Worm (Caenorhabditis elegans) whole organism, young adult: ENCODE data around the gene col-129.
A peak's percentile ranks its signal among the peaks of the same experiment; 100 is the strongest.

Experiments
- B0019.2 ChIP-seq: fragments of 200-800 bp; sonication (Bioruptor generic); conservative IDR thresholded peaks from 2 replicates; pipeline ENCODE4 v1.3.6; 2022; ENCODE audit warnings: missing genetic modification reagents, missing genetic modification characterization, missing compliant biosample characterization
- B0035.1 ChIP-seq: sonication (generic microtip); optimal IDR thresholded peaks from 2 replicates; lab custom pipeline; 2016; ENCODE audit warnings: missing genetic modification characterization, mild to moderate bottlenecking, missing compliant biosample characterization, missing genotype, missing genetic modification reagents
- B0336.3 ChIP-seq: fragments of 200-800 bp; sonication (Bioruptor generic); IDR thresholded peaks from 2 replicates; pipeline ENCODE4 v1.3.6; 2022; ENCODE audit warnings: missing genetic modification characterization, missing compliant biosample characterization
- C17E4.6 ChIP-seq: fragments of 200-800 bp; sonication (Bioruptor generic); IDR thresholded peaks from 2 replicates; pipeline ENCODE4 v1.3.6; 2022; ENCODE audit warnings: missing genetic modification reagents, missing genetic modification characterization, missing compliant biosample characterization
- D2030.7 ChIP-seq: fragments of 200-800 bp; sonication (Bioruptor generic); IDR thresholded peaks from 2 replicates; pipeline ENCODE4 v1.3.6; 2022; ENCODE audit warnings: missing genetic modification reagents, missing genetic modification characterization, missing compliant biosample characterization
- F10E7.11 ChIP-seq: sonication (generic microtip); optimal IDR thresholded peaks from 2 replicates; lab custom pipeline; 2017; ENCODE audit warnings: mild to moderate bottlenecking, missing genetic modification characterization, moderate library complexity, missing compliant biosample characterization
- F22D6.2 ChIP-seq: sonication (generic microtip); optimal IDR thresholded peaks from 2 replicates; lab custom pipeline; 2016; ENCODE audit warnings: mild to moderate bottlenecking, missing genetic modification characterization, missing compliant biosample characterization
- F39B2.1 ChIP-seq: fragments of 200-800 bp; sonication (Bioruptor generic); IDR thresholded peaks from 2 replicates; pipeline ENCODE4 v1.3.6; 2022; ENCODE audit warnings: missing genetic modification reagents, missing genetic modification characterization, missing compliant biosample characterization
- F49E8.2 ChIP-seq: sonication (generic microtip); optimal IDR thresholded peaks from 3 replicates; lab custom pipeline; 2017; ENCODE audit warnings: missing genetic modification characterization, mild to moderate bottlenecking, missing compliant biosample characterization, antibody characterized with exemption, moderate library complexity; ENCODE audit not compliant: insufficient read depth
- F52B5.7 ChIP-seq: sonication (generic microtip); optimal IDR thresholded peaks from 2 replicates; lab custom pipeline; 2016; ENCODE audit warnings: mild to moderate bottlenecking, missing genetic modification characterization, missing compliant biosample characterization
- F57C9.4 ChIP-seq: sonication (generic microtip); optimal IDR thresholded peaks from 2 replicates; lab custom pipeline; 2017; ENCODE audit warnings: mild to moderate bottlenecking, missing genetic modification characterization, missing compliant biosample characterization
- K11D2.4 ChIP-seq: fragments of 200-800 bp; sonication (Bioruptor generic); IDR thresholded peaks from 2 replicates; pipeline ENCODE4 v1.3.6; 2022; ENCODE audit warnings: missing genetic modification reagents, missing genetic modification characterization, missing compliant biosample characterization
- T07F8.4 ChIP-seq: sonication (generic microtip); optimal IDR thresholded peaks from 2 replicates; lab custom pipeline; 2016; ENCODE audit warnings: mild to moderate bottlenecking, missing genetic modification characterization, moderate library complexity, missing compliant biosample characterization
- Y53G8AR.9 ChIP-seq: fragments of 200-800 bp; sonication (Bioruptor generic); conservative IDR thresholded peaks from 2 replicates; pipeline ENCODE4 v1.3.6; 2022; ENCODE audit warnings: missing genetic modification reagents, missing genetic modification characterization, missing compliant biosample characterization
- Y56A3A.18 ChIP-seq: fragments of 200-800 bp; sonication (Bioruptor generic); IDR thresholded peaks from 2 replicates; pipeline ENCODE4 v1.3.6; 2022; ENCODE audit warnings: missing genetic modification reagents, missing genetic modification characterization, missing compliant biosample characterization
- Y79H2A.3 ChIP-seq: fragments of 200-800 bp; sonication (Bioruptor generic); conservative IDR thresholded peaks from 2 replicates; pipeline ENCODE4 v1.3.6; 2022; ENCODE audit warnings: missing genetic modification reagents, missing genetic modification characterization, missing compliant biosample characterization
- attf-3 ChIP-seq: fragments of 200-800 bp; sonication (Bioruptor generic); conservative IDR thresholded peaks from 2 replicates; pipeline ENCODE4 v1.3.6; 2022; ENCODE audit warnings: missing genetic modification reagents, missing genetic modification characterization, missing compliant biosample characterization
- attf-6 ChIP-seq: fragments of 200-800 bp; sonication (Bioruptor generic); IDR thresholded peaks from 2 replicates; pipeline ENCODE4 v1.3.6; 2022; ENCODE audit warnings: missing genetic modification reagents, missing genetic modification characterization, missing compliant biosample characterization
- cebp-2 ChIP-seq: fragments of 200-800 bp; sonication (Bioruptor generic); IDR thresholded peaks from 2 replicates; pipeline ENCODE4 v1.3.6; 2022; ENCODE audit warnings: missing genetic modification characterization, missing compliant biosample characterization
- ceh-100 ChIP-seq: fragments of 200-800 bp; sonication (Bioruptor generic); IDR thresholded peaks from 2 replicates; pipeline ENCODE4 v1.3.6; 2022; ENCODE audit warnings: missing genetic modification reagents, missing genetic modification characterization, missing compliant biosample characterization
- chd-7 ChIP-seq: sonication (generic microtip); optimal IDR thresholded peaks from 2 replicates; lab custom pipeline; 2016; ENCODE audit warnings: mild to moderate bottlenecking, missing genetic modification characterization, moderate library complexity, missing compliant biosample characterization
- die-1 ChIP-seq: sonication (generic microtip); optimal IDR thresholded peaks from 2 replicates; lab custom pipeline; 2016; ENCODE audit warnings: missing genotype, mild to moderate bottlenecking, missing genetic modification characterization, missing compliant biosample characterization
- dox-1 ChIP-seq: fragments of 200-800 bp; sonication (Bioruptor generic); IDR thresholded peaks from 2 replicates; pipeline ENCODE4 v1.3.6; 2022; ENCODE audit warnings: missing genetic modification reagents, missing genetic modification characterization, missing compliant biosample characterization
- efl-1 ChIP-seq: fragments of 150-350 bp; optimal IDR thresholded peaks from 2 replicates; lab custom pipeline; 2014; ENCODE audit warnings: missing biosample characterization, missing genetic modification reagents, missing genetic modification characterization
- egl-44 ChIP-seq: fragments of 200-800 bp; sonication (Bioruptor generic); IDR thresholded peaks from 2 replicates; pipeline ENCODE4 v1.3.6; 2022; ENCODE audit warnings: missing genetic modification reagents, missing genetic modification characterization, missing compliant biosample characterization
- egrh-3 ChIP-seq: fragments of 200-800 bp; sonication (Bioruptor generic); IDR thresholded peaks from 2 replicates; pipeline ENCODE4 v1.3.6; 2022; ENCODE audit warnings: missing genetic modification reagents, missing genetic modification characterization, missing compliant biosample characterization
- ekl-4 ChIP-seq: fragments of 200-800 bp; sonication (Bioruptor generic); IDR thresholded peaks from 2 replicates; pipeline ENCODE4 v1.3.6; 2022; ENCODE audit warnings: missing genetic modification reagents, missing genetic modification characterization, missing compliant biosample characterization
- fkh-3 ChIP-seq: sonication (generic microtip); optimal IDR thresholded peaks from 2 replicates; lab custom pipeline; 2016; ENCODE audit warnings: mild to moderate bottlenecking, missing genetic modification characterization, missing compliant biosample characterization
- gei-17 ChIP-seq: fragments of 200-800 bp; sonication (Bioruptor generic); optimal IDR thresholded peaks from 2 replicates; lab custom pipeline; 2018; ENCODE audit warnings: mild to moderate bottlenecking, missing genetic modification characterization, missing compliant biosample characterization
- hmg-20 ChIP-seq: fragments of 200-800 bp; sonication (Bioruptor generic); IDR thresholded peaks from 2 replicates; pipeline ENCODE4 v1.3.6; 2022; ENCODE audit warnings: missing genetic modification reagents, missing genetic modification characterization, missing compliant biosample characterization
- hrde-1 ChIP-seq: sonication (generic microtip); optimal IDR thresholded peaks from 2 replicates; lab custom pipeline; 2016; ENCODE audit warnings: missing genetic modification characterization, mild to moderate bottlenecking, missing compliant biosample characterization, moderate library complexity, missing genotype, missing genetic modification reagents, borderline replicate concordance
- let-607 ChIP-seq, 2 experiments: fragments of 200-800 bp in 1 of 2; sonication (Bioruptor generic) in 1 of 2; sonication (generic microtip) in 1 of 2; optimal IDR thresholded peaks; 2 replicates each; lab custom pipeline; 2016 to 2018; ENCODE audit warnings: mild to moderate bottlenecking in 2 of 2, missing compliant biosample characterization in 2 of 2, missing genetic modification characterization in 2 of 2, moderate library complexity in 2 of 2, missing genotype in 1 of 2
- lin-26 ChIP-seq: fragments of 200-800 bp; sonication (Bioruptor generic); IDR thresholded peaks from 2 replicates; pipeline ENCODE4 v1.3.6; 2022; ENCODE audit warnings: missing genetic modification reagents, missing genetic modification characterization, missing compliant biosample characterization
- lin-40 ChIP-seq: sonication (generic microtip); optimal IDR thresholded peaks from 2 replicates; lab custom pipeline; 2016; ENCODE audit warnings: missing genetic modification characterization, mild to moderate bottlenecking, missing compliant biosample characterization, missing genotype, missing genetic modification reagents
- lsl-1 ChIP-seq: fragments of 200-800 bp; sonication (Bioruptor generic); optimal IDR thresholded peaks from 2 replicates; lab custom pipeline; 2018; ENCODE audit warnings: mild to moderate bottlenecking, missing genetic modification characterization, moderate library complexity, missing compliant biosample characterization
- madf-6 ChIP-seq: fragments of 200-800 bp; sonication (Bioruptor generic); IDR thresholded peaks from 2 replicates; pipeline ENCODE4 v1.3.6; 2022; ENCODE audit warnings: missing genetic modification reagents, missing genetic modification characterization, missing compliant biosample characterization
- mcd-1 ChIP-seq: fragments of 200-800 bp; sonication (Bioruptor generic); IDR thresholded peaks from 2 replicates; pipeline ENCODE4 v1.3.6; 2022; ENCODE audit warnings: missing genetic modification reagents, missing genetic modification characterization, missing compliant biosample characterization
- mel-28 ChIP-seq: sonication (generic microtip); optimal IDR thresholded peaks from 2 replicates; lab custom pipeline; 2016; ENCODE audit warnings: borderline replicate concordance, mild to moderate bottlenecking, missing genetic modification characterization, missing compliant biosample characterization
- mxl-1 ChIP-seq: sonication (generic microtip); optimal IDR thresholded peaks from 2 replicates; lab custom pipeline; 2016; ENCODE audit warnings: missing genetic modification characterization, missing compliant biosample characterization
- nhr-80 ChIP-seq: sonication (generic microtip); optimal IDR thresholded peaks from 2 replicates; lab custom pipeline; 2016; ENCODE audit warnings: missing genetic modification characterization, missing compliant biosample characterization
- snpc-1.1 ChIP-seq: sonication (generic microtip); optimal IDR thresholded peaks from 2 replicates; lab custom pipeline; 2017; ENCODE audit warnings: missing genetic modification characterization, mild to moderate bottlenecking, missing compliant biosample characterization, antibody characterized with exemption, moderate library complexity, missing genotype, missing genetic modification reagents; ENCODE audit not compliant: insufficient read depth
- somi-1 ChIP-seq: fragments of 200-800 bp; sonication (Bioruptor generic); optimal IDR thresholded peaks from 2 replicates; lab custom pipeline; 2018; ENCODE audit warnings: mild to moderate bottlenecking, missing genetic modification characterization, missing compliant biosample characterization
- unc-130 ChIP-seq: sonication (generic microtip); optimal IDR thresholded peaks from 2 replicates; lab custom pipeline; 2016; ENCODE audit warnings: missing genetic modification reagents, missing genetic modification characterization, missing compliant biosample characterization
- xnd-1 ChIP-seq: sonication (generic microtip); optimal IDR thresholded peaks from 2 replicates; lab custom pipeline; 2016; ENCODE audit warnings: missing genotype, missing genetic modification reagents, missing genetic modification characterization, missing compliant biosample characterization
- zim-3 ChIP-seq: sonication (generic microtip); optimal IDR thresholded peaks from 2 replicates; lab custom pipeline; 2017; ENCODE audit warnings: mild to moderate bottlenecking, missing genetic modification characterization, moderate library complexity, missing compliant biosample characterization
- ztf-18 ChIP-seq: sonication (generic microtip); optimal IDR thresholded peaks from 2 replicates; lab custom pipeline; 2016; ENCODE audit warnings: missing genotype, mild to moderate bottlenecking, missing genetic modification characterization, missing compliant biosample characterization
- ztf-22 ChIP-seq: fragments of 200-800 bp; sonication (Bioruptor generic); optimal IDR thresholded peaks from 2 replicates; lab custom pipeline; 2018; ENCODE audit warnings: mild to moderate bottlenecking, missing genetic modification characterization, moderate library complexity, missing compliant biosample characterization
- ztf-28 ChIP-seq: fragments of 200-800 bp; sonication (Bioruptor generic); IDR thresholded peaks from 2 replicates; pipeline ENCODE4 v1.3.6; 2022; ENCODE audit warnings: missing genetic modification reagents, missing genetic modification characterization, missing compliant biosample characterization
- ztf-6 ChIP-seq: fragments of 200-800 bp; sonication (Bioruptor generic); IDR thresholded peaks from 2 replicates; pipeline ENCODE4 v1.3.6; 2022; ENCODE audit warnings: missing genetic modification reagents, missing genetic modification characterization, missing compliant biosample characterization

The col-129 gene

DNA sequence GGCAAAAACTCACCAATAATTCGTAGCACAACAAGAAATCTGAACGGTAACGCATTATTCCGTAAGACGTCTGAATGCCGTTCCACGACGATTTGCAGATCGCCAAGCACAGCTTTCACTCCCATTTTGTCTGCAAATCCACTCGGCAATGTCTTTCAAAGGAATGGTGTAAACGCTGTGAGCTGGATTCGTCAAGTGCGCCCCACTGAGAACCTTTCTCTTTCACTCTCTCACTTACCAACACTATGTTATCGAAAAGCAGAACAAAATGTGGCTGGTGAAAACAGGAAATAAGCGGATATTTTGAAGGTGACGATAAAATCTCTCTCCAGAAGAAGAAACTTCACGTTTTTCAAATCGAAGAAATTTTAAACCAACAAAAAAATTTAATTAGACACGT, 21.3 kb downstream of the col-129 start (continued):
- TF ChIP-seq nhr-80 (tag; lab: Kevin White, UChicago) (peak; percentile 14), hrde-1 (peak; percentile 19), F57C9.4 (tag; lab: Kevin White, UChicago) (no peak), cebp-2 (0 out of 2 replicates have a peak, but pooled peaks have one; percentile 43), Y79H2A.3 (no peak), chd-7 (no peak), gei-17 (GFP tag; lab: Kevin White, UChicago) (no peak), lin-40 (tag; lab: Kevin White, UChicago) (no peak), mel-28 (tag; lab: Kevin White, UChicago) (no peak), somi-1 (no peak), xnd-1 (tag; lab: Kevin White, UChicago) (no peak), C17E4.6 (GFP tag; lab: Robert Waterston, UW) (no peak), B0035.1 (tag; lab: Kevin White, UChicago) (no peak), ztf-22 (GFP tag; lab: Kevin White, UChicago) (no peak), madf-6 (peak; percentile 35; the same call in 1 of the 2 replicates), F39B2.1 (GFP tag; lab: Robert Waterston, UW) (no peak), F49E8.2 (tag; lab: Kevin White, UChicago) (no peak), D2030.7 (no peak), mxl-1 (tag; lab: Kevin White, UChicago) (no peak), dox-1 (GFP tag; lab: Robert Waterston, UW) (no peak), egrh-3 (GFP tag; lab: Robert Waterston, UW) (no peak), F52B5.7 (tag; lab: Kevin White, UChicago) (peak; percentile 5), Y56A3A.18 (GFP tag; lab: Robert Waterston, UW) (0 out of 2 replicates have a peak, but pooled peaks have one; percentile 10), K11D2.4 (no peak), zim-3 (tag; lab: Kevin White, UChicago) (no peak), snpc-1.1 (tag; lab: Kevin White, UChicago) (no peak), F10E7.11 (tag; lab: Kevin White, UChicago) (no peak), efl-1 (GFP tag; lab: Kevin White, UChicago) (no peak), unc-130 (GFP tag; lab: Kevin White, UChicago) (no peak), T07F8.4 (tag; lab: Kevin White, UChicago) (no peak), attf-3 (no peak), fkh-3 (tag; lab: Kevin White, UChicago) (no peak), ekl-4 (peak; percentile 66), B0336.3 (0 out of 2 replicates have a peak, but pooled peaks have one; percentile 39), ceh-100 (GFP tag; lab: Robert Waterston, UW) (no peak), ztf-18 (tag; lab: Kevin White, UChicago) (no peak), Y53G8AR.9 (GFP tag; lab: Robert Waterston, UW) (no peak), ztf-28 (GFP tag; lab: Robert Waterston, UW) (no peak), ztf-6 (GFP tag; lab: Robert Waterston, UW) (no peak), die-1 (no peak), mcd-1 (GFP tag; lab: Robert Waterston, UW) (peak; percentile 48; the same call in 1 of the 2 replicates), F22D6.2 (tag; lab: Kevin White, UChicago) (no peak), B0019.2 (GFP tag; lab: Robert Waterston, UW) (no peak), lin-26 (GFP tag; lab: Robert Waterston, UW) (no peak), hmg-20 (GFP tag; lab: Robert Waterston, UW) (no peak), let-607 (tag; optimal IDR thresholded peaks at IDR 0.05; lab: Kevin White, UChicago) (no peak), lsl-1 (no peak), egl-44 (GFP tag; lab: Robert Waterston, UW) (no peak), attf-6 (GFP tag; lab: Robert Waterston, UW) (no peak)
